Worm (Caenorhabditis elegans) whole organism, L2 larva: Measurements from ENCODE around the gene moa-1.
A peak's percentile ranks its signal among the peaks of the same experiment; 100 is the strongest.

Source experiments
- C34F6.9 ChIP-seq: fragments of 150-350 bp; optimal IDR thresholded peaks from 2 replicates; lab custom pipeline; 2014; ENCODE audit warnings: missing biosample characterization, missing genetic modification characterization
- F13H6.1 ChIP-seq: sonication (generic microtip); optimal IDR thresholded peaks from 2 replicates; lab custom pipeline; 2016; ENCODE audit warnings: missing genetic modification characterization, missing compliant biosample characterization
- R02D3.7 ChIP-seq: fragments of 150-350 bp; optimal IDR thresholded peaks from 2 replicates; lab custom pipeline; 2014; ENCODE audit warnings: missing biosample characterization, missing genetic modification characterization
- Y55F3AM.14 ChIP-seq: fragments of 200-800 bp; sonication (Bioruptor generic); optimal IDR thresholded peaks from 2 replicates; lab custom pipeline; 2018; ENCODE audit warnings: mild to moderate bottlenecking, missing genetic modification characterization, missing compliant biosample characterization
- ZK546.5 ChIP-seq: sonication (generic microtip); optimal IDR thresholded peaks from 2 replicates; lab custom pipeline; 2017; ENCODE audit warnings: missing biosample characterization, missing genetic modification characterization
- alr-1 ChIP-seq: fragments of 150-350 bp; optimal IDR thresholded peaks from 2 replicates; lab custom pipeline; 2014; ENCODE audit warnings: missing biosample characterization, missing genetic modification characterization
- aly-2 ChIP-seq: fragments of 150-350 bp; optimal IDR thresholded peaks from 2 replicates; lab custom pipeline; 2014; ENCODE audit warnings: missing biosample characterization, missing genetic modification characterization
- ama-1 ChIP-seq: fragments of 150-350 bp; optimal IDR thresholded peaks from 2 replicates; lab custom pipeline; 2018; ENCODE audit warnings: inconsistent platforms
- blmp-1 ChIP-seq: sonication (generic microtip); optimal IDR thresholded peaks from 2 replicates; lab custom pipeline; 2017; ENCODE audit warnings: missing genetic modification characterization, mild to moderate bottlenecking, missing compliant biosample characterization, antibody characterized with exemption, moderate library complexity; ENCODE audit not compliant: insufficient read depth
- ceh-16 ChIP-seq: fragments of 150-350 bp; optimal IDR thresholded peaks from 2 replicates; lab custom pipeline; 2014; ENCODE audit warnings: missing biosample characterization, missing genetic modification characterization
- ceh-82 ChIP-seq: fragments of 150-350 bp; optimal IDR thresholded peaks from 2 replicates; lab custom pipeline; 2014; ENCODE audit warnings: missing biosample characterization, missing genetic modification characterization
- crh-2 ChIP-seq: sonication (generic microtip); optimal IDR thresholded peaks from 2 replicates; lab custom pipeline; 2017; ENCODE audit warnings: missing biosample characterization, missing genetic modification characterization
- dmd-4 ChIP-seq: sonication (generic microtip); optimal IDR thresholded peaks from 2 replicates; lab custom pipeline; 2017; ENCODE audit warnings: missing biosample characterization, missing genetic modification characterization
- egl-27 ChIP-seq: sonication (generic microtip); optimal IDR thresholded peaks from 3 replicates; lab custom pipeline; 2017; ENCODE audit warnings: missing biosample characterization, missing genetic modification reagents, missing genetic modification characterization
- elt-1 ChIP-seq: fragments of 150-350 bp; optimal IDR thresholded peaks from 2 replicates; lab custom pipeline; 2014; ENCODE audit warnings: missing biosample characterization, missing genetic modification characterization
- elt-3 ChIP-seq: sonication (generic microtip); optimal IDR thresholded peaks from 2 replicates; lab custom pipeline; 2017; ENCODE audit warnings: missing biosample characterization, missing genetic modification characterization
- fos-1 ChIP-seq: fragments of 150-350 bp; optimal IDR thresholded peaks from 2 replicates; lab custom pipeline; 2014; ENCODE audit warnings: missing biosample characterization, missing genetic modification characterization
- gmeb-1 ChIP-seq: fragments of 150-350 bp; optimal IDR thresholded peaks from 2 replicates; lab custom pipeline; 2014; ENCODE audit warnings: missing biosample characterization, missing genetic modification characterization
- lin-11 ChIP-seq: fragments of 150-350 bp; sonication (generic microtip); optimal IDR thresholded peaks from 2 replicates; lab custom pipeline; 2014; ENCODE audit warnings: missing biosample characterization, missing genetic modification characterization, inconsistent platforms, mixed read lengths
- lin-13 ChIP-seq: fragments of 150-350 bp; optimal IDR thresholded peaks from 2 replicates; lab custom pipeline; 2014; ENCODE audit warnings: missing biosample characterization, missing genetic modification reagents, missing genetic modification characterization
- lin-39 ChIP-seq: fragments of 150-350 bp; optimal IDR thresholded peaks from 2 replicates; lab custom pipeline; 2014; ENCODE audit warnings: missing biosample characterization, missing genetic modification reagents, missing genetic modification characterization
- lsy-2 ChIP-seq, 2 experiments: fragments of 150-350 bp in 1 of 2; sonication (generic microtip) in 1 of 2; optimal IDR thresholded peaks; 2 replicates each; lab custom pipeline; 2014 to 2017; ENCODE audit warnings: missing biosample characterization in 2 of 2, missing genetic modification characterization in 2 of 2
- mab-5 ChIP-seq: fragments of 150-350 bp; optimal IDR thresholded peaks from 2 replicates; lab custom pipeline; 2014; ENCODE audit warnings: missing biosample characterization, missing genetic modification characterization
- mbf-1 ChIP-seq: sonication (generic microtip); optimal IDR thresholded peaks from 2 replicates; lab custom pipeline; 2017; ENCODE audit warnings: missing biosample characterization, missing genetic modification characterization
- mdl-1 ChIP-seq, 2 experiments: fragments of 150-350 bp in 1 of 2; sonication (generic microtip) in 1 of 2; optimal IDR thresholded peaks; 2 replicates each; lab custom pipeline; 2017; ENCODE audit warnings: missing biosample characterization in 2 of 2, missing genetic modification characterization in 2 of 2
- nhr-10 ChIP-seq: sonication (generic microtip); optimal IDR thresholded peaks from 2 replicates; lab custom pipeline; 2017; ENCODE audit warnings: missing biosample characterization, missing genetic modification characterization
- nhr-11 ChIP-seq: fragments of 150-350 bp; optimal IDR thresholded peaks from 2 replicates; lab custom pipeline; 2014; ENCODE audit warnings: missing biosample characterization, missing genetic modification characterization
- nhr-12 ChIP-seq: fragments of 150-350 bp; optimal IDR thresholded peaks from 2 replicates; lab custom pipeline; 2014; ENCODE audit warnings: missing biosample characterization, missing genetic modification characterization
- nhr-129 ChIP-seq: fragments of 150-350 bp; optimal IDR thresholded peaks from 2 replicates; lab custom pipeline; 2014; ENCODE audit warnings: missing biosample characterization, missing genetic modification characterization
- nhr-21 ChIP-seq: fragments of 150-350 bp; optimal IDR thresholded peaks from 2 replicates; lab custom pipeline; 2014; ENCODE audit warnings: missing biosample characterization, missing genetic modification characterization
- nhr-23 ChIP-seq: fragments of 150-350 bp; optimal IDR thresholded peaks from 2 replicates; lab custom pipeline; 2014; ENCODE audit warnings: missing biosample characterization, missing genetic modification reagents, missing genetic modification characterization
- nhr-237 ChIP-seq: fragments of 150-350 bp; optimal IDR thresholded peaks from 2 replicates; lab custom pipeline; 2014; ENCODE audit warnings: missing biosample characterization, missing genetic modification characterization
- nhr-25 ChIP-seq: fragments of 150-350 bp; sonication (generic microtip); optimal IDR thresholded peaks from 3 replicates; lab custom pipeline; 2014; ENCODE audit warnings: missing biosample characterization, missing genetic modification characterization
- nhr-6 ChIP-seq: fragments of 150-350 bp; optimal IDR thresholded peaks from 2 replicates; lab custom pipeline; 2014; ENCODE audit warnings: missing biosample characterization, missing genetic modification characterization
- nhr-77 ChIP-seq: fragments of 150-350 bp; optimal IDR thresholded peaks from 2 replicates; lab custom pipeline; 2014; ENCODE audit warnings: missing biosample characterization, missing genetic modification characterization
- peb-1 ChIP-seq: fragments of 150-350 bp; optimal IDR thresholded peaks from 2 replicates; lab custom pipeline; 2014; ENCODE audit warnings: missing biosample characterization, missing genetic modification characterization
- sem-4 ChIP-seq: fragments of 150-350 bp; optimal IDR thresholded peaks from 2 replicates; lab custom pipeline; 2014; ENCODE audit warnings: missing biosample characterization, missing genetic modification reagents, missing genetic modification characterization
- skn-1 ChIP-seq: sonication (generic microtip); optimal IDR thresholded peaks from 2 replicates; lab custom pipeline; 2017; ENCODE audit warnings: missing biosample characterization, missing genetic modification characterization
- sma-3 ChIP-seq: sonication (generic microtip); optimal IDR thresholded peaks from 2 replicates; lab custom pipeline; 2016; ENCODE audit warnings: missing genetic modification reagents, missing genetic modification characterization, missing compliant biosample characterization
- sma-9 ChIP-seq, 2 experiments: fragments of 150-350 bp in 1 of 2; sonication (generic microtip) in 1 of 2; optimal IDR thresholded peaks; 2 replicates each; lab custom pipeline; 2014 to 2016; ENCODE audit warnings: missing genetic modification characterization in 2 of 2, mild to moderate bottlenecking in 1 of 2, missing biosample characterization in 1 of 2, missing compliant biosample characterization in 1 of 2, missing genetic modification reagents in 1 of 2, moderate library complexity in 1 of 2
- snpc-4 ChIP-seq: fragments of 150-350 bp; optimal IDR thresholded peaks from 2 replicates; lab custom pipeline; 2014; ENCODE audit warnings: missing biosample characterization, missing genetic modification characterization
- unc-39 ChIP-seq: fragments of 150-350 bp; optimal IDR thresholded peaks from 2 replicates; lab custom pipeline; 2014; ENCODE audit warnings: missing biosample characterization, missing genetic modification characterization
- unc-55 ChIP-seq: fragments of 150-350 bp; sonication (generic microtip); optimal IDR thresholded peaks from 3 replicates; lab custom pipeline; 2014; ENCODE audit warnings: missing biosample characterization, missing genetic modification reagents, missing genetic modification characterization
- unc-62 ChIP-seq: fragments of 150-350 bp; optimal IDR thresholded peaks from 2 replicates; lab custom pipeline; 2014; ENCODE audit warnings: missing biosample characterization, missing genetic modification reagents, missing genetic modification characterization
- zag-1 ChIP-seq: fragments of 150-350 bp; optimal IDR thresholded peaks from 2 replicates; lab custom pipeline; 2014; ENCODE audit warnings: missing biosample characterization, missing genetic modification characterization
- ztf-1 ChIP-seq: fragments of 200-800 bp; sonication (Bioruptor generic); conservative IDR thresholded peaks from 2 replicates; pipeline ENCODE4 v1.3.6; 2022; ENCODE audit warnings: missing genetic modification characterization, missing compliant biosample characterization
- ztf-11 ChIP-seq: sonication (generic microtip); optimal IDR thresholded peaks from 2 replicates; lab custom pipeline; 2017; ENCODE audit warnings: missing biosample characterization, missing genetic modification characterization
- ztf-4 ChIP-seq: fragments of 150-350 bp; optimal IDR thresholded peaks from 2 replicates; lab custom pipeline; 2014; ENCODE audit warnings: missing biosample characterization, missing genetic modification characterization

Gene moa-1

DNA sequence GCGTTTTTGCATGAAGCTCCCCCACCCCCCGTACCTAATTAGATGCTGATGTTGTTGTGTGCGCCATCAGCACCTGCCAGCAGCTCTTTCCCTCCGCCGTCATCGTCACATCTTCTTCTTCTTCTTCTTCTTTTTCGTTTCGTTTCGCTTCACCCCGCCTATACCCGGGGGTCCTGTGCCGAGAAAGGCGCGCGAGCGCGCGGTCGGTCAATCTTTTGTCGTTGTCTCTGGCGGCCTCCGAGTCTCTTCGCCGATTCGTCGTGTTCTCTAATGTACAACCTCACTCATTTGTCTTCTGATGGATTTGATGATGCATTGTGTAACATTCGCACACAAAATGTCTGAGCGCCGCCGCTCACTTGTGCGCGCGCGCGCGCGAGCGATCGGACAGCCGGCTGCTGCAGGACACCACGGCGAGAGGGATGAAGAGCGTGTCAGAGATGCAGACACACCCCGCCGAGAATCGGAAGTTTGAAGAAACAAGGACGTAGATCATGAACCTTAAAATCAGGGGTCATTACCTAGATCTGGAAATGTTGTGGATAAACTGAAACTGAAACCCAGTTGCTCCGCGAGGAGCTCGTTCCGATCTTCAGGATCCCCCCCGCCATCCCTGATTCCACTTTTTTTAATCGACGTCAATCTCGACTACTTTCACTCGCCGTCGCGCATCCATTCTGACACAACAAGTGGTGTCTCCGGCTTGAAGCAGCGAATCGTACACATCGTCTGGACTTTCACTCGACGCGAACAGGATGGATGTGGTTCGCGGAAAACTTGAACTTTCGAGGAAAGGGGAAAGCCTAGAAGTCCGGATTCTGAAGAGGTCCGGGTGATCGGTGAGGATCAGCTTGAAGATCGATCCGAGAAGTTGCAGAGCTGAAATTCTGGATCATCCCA is 46.0 kb downstream of the moa-1 start:
- peak; percentile 85 for TF ChIP-seq crh-2 (tag; lab: Kevin White, UChicago)
- TF ChIP-seq lin-39 (tag; lab: Kevin White, UChicago), result no peak
- TF ChIP-seq ztf-4 (tag; lab: Kevin White, UChicago), result peak; percentile 77
- TF ChIP-seq snpc-4 (tag; lab: Kevin White, UChicago), result no peak
- TF ChIP-seq ztf-1 (GFP tag; lab: Robert Waterston, UW), result no peak
- TF ChIP-seq nhr-21 (tag; lab: Kevin White, UChicago), result peak; percentile 96
- peak; percentile 94 for TF ChIP-seq ceh-16 (tag; lab: Kevin White, UChicago)
- TF ChIP-seq blmp-1 (tag; lab: Kevin White, UChicago), result peak; percentile 86
- TF ChIP-seq sem-4, result peak; percentile 95
- peak; percentile 94 for TF ChIP-seq mab-5
- peak; percentile 66 for TF ChIP-seq gmeb-1 (tag; lab: Kevin White, UChicago)
- peak; percentile 90 for TF ChIP-seq nhr-129 (tag; lab: Kevin White, UChicago)
- no peak for TF ChIP-seq nhr-10 (tag; lab: Kevin White, UChicago)
- peak; percentile 73 for TF ChIP-seq lin-11 (tag; lab: Kevin White, UChicago)
- peak; percentile 65 for TF ChIP-seq nhr-6
- no peak for TF ChIP-seq mbf-1 (tag; lab: Kevin White, UChicago)
- no peak for TF ChIP-seq dmd-4 (tag; lab: Kevin White, UChicago)
- peak; percentile 64 for TF ChIP-seq ceh-82
- TF ChIP-seq Y55F3AM.14 (GFP tag; lab: Kevin White, UChicago), result peak; percentile 99
- no peak for TF ChIP-seq peb-1 (tag; lab: Kevin White, UChicago)
- peak; percentile 85 for TF ChIP-seq zag-1
- no peak for TF ChIP-seq R02D3.7
- no peak for TF ChIP-seq alr-1 (tag; lab: Kevin White, UChicago)
- TF ChIP-seq nhr-23 (tag; lab: Kevin White, UChicago), result no peak
- TF ChIP-seq sma-9 (GFP tag; optimal IDR thresholded peaks at IDR 0.05; lab: Kevin White, UChicago), result peak; percentile 100
- TF ChIP-seq sma-9 (tag; optimal IDR thresholded peaks at IDR 0.05; lab: Kevin White, UChicago), result peak; percentile 52
- peak; percentile 81 for TF ChIP-seq lin-13 (GFP tag; lab: Kevin White, UChicago)
- peak; percentile 99 for TF ChIP-seq F13H6.1 (tag; lab: Kevin White, UChicago)
- TF ChIP-seq egl-27, result peak; percentile 97
- peak in 1 of 2 experiments; percentile 88 for TF ChIP-seq lsy-2 (tag; optimal IDR thresholded peaks at IDR 0.05; lab: Kevin White, UChicago)
- no peak for TF ChIP-seq skn-1 (tag; lab: Kevin White, UChicago)
- TF ChIP-seq ama-1 (lab: Kevin White, UChicago), result no peak
- TF ChIP-seq elt-3 (tag; lab: Kevin White, UChicago), result no peak
- TF ChIP-seq fos-1 (tag; lab: Kevin White, UChicago), result peak; percentile 71
- TF ChIP-seq unc-39 (tag; lab: Kevin White, UChicago), result no peak
- no peak for TF ChIP-seq nhr-12 (tag; lab: Kevin White, UChicago)
- TF ChIP-seq ZK546.5 (tag; lab: Kevin White, UChicago), result no peak
- TF ChIP-seq unc-62 (GFP tag; lab: Kevin White, UChicago), result peak; percentile 78
- TF ChIP-seq sma-3 (GFP tag; lab: Kevin White, UChicago), result peak; percentile 91
- peak; percentile 6 for TF ChIP-seq nhr-237
- TF ChIP-seq ztf-11 (tag; lab: Kevin White, UChicago), result peak; percentile 39
- TF ChIP-seq unc-55, result peak; percentile 74
- TF ChIP-seq nhr-11 (tag; lab: Kevin White, UChicago), result no peak
- peak; percentile 68 for TF ChIP-seq C34F6.9
- TF ChIP-seq mdl-1 (tag; optimal IDR thresholded peaks at IDR 0.05; lab: Kevin White, UChicago), result peak; percentile 85 to 93
- no peak for TF ChIP-seq aly-2 (tag; lab: Kevin White, UChicago)
- peak; percentile 21 for TF ChIP-seq nhr-77
- no peak for TF ChIP-seq elt-1 (tag; lab: Kevin White, UChicago)
- peak; percentile 96 for TF ChIP-seq nhr-25
